Fruit fly (Drosophila melanogaster) whole organism, adult: ENCODE measurements around the gene Rcd4.
A peak's percentile ranks its signal among the peaks of the same experiment; 100 is the strongest.

Experiments used
- CG11617 ChIP-seq: fragments of 200-800 bp; sonication (Bioruptor generic); optimal IDR thresholded peaks from 2 replicates; lab custom pipeline; 2017; ENCODE audit warnings: mild to moderate bottlenecking, missing biosample characterization, missing genetic modification reagents, missing genetic modification characterization
- CG12768 ChIP-seq: fragments of 200-800 bp; sonication (Bioruptor generic); optimal IDR thresholded peaks from 2 replicates; lab custom pipeline; 2017; ENCODE audit warnings: missing biosample characterization, missing genetic modification characterization, mild to moderate bottlenecking, moderate library complexity, missing genetic modification reagents
- CG14711 ChIP-seq: fragments of 200-800 bp; sonication (Bioruptor generic); optimal IDR thresholded peaks from 2 replicates; lab custom pipeline; 2018; ENCODE audit warnings: missing biosample characterization, mild to moderate bottlenecking, missing genetic modification characterization, moderate library complexity
- CG1620 ChIP-seq: fragments of 200-800 bp; sonication (Bioruptor generic); optimal IDR thresholded peaks from 2 replicates; lab custom pipeline; 2016; ENCODE audit warnings: missing biosample characterization, missing genetic modification characterization
- CG33017 ChIP-seq: fragments of 200-800 bp; sonication (Bioruptor generic); optimal IDR thresholded peaks from 2 replicates; lab custom pipeline; 2018; ENCODE audit warnings: missing biosample characterization, mild to moderate bottlenecking, missing genetic modification characterization, moderate library complexity
- CG5204 ChIP-seq: fragments of 200-800 bp; sonication (Bioruptor generic); optimal IDR thresholded peaks from 2 replicates; lab custom pipeline; 2016; ENCODE audit warnings: missing biosample characterization, missing genetic modification characterization
- CG7045 ChIP-seq: fragments of 200-800 bp; sonication (Bioruptor generic); optimal IDR thresholded peaks from 2 replicates; lab custom pipeline; 2017; ENCODE audit warnings: missing biosample characterization, mild to moderate bottlenecking, missing genetic modification characterization
- CG7101 ChIP-seq: fragments of 200-800 bp; sonication (Bioruptor generic); optimal IDR thresholded peaks from 2 replicates; lab custom pipeline; 2018; ENCODE audit warnings: missing biosample characterization, mild to moderate bottlenecking, missing genetic modification characterization, moderate library complexity
- Clk ChIP-seq: fragments of 200-800 bp; sonication (Bioruptor generic); optimal IDR thresholded peaks from 2 replicates; lab custom pipeline; 2017; ENCODE audit warnings: missing biosample characterization, missing genetic modification characterization
- Crg-1 ChIP-seq: fragments of 200-800 bp; sonication (Bioruptor generic); optimal IDR thresholded peaks from 2 replicates; lab custom pipeline; 2016; ENCODE audit warnings: missing biosample characterization, missing genetic modification characterization
- Hr96 ChIP-seq: fragments of 200-800 bp; sonication (Bioruptor generic); optimal IDR thresholded peaks from 2 replicates; lab custom pipeline; 2016; ENCODE audit warnings: missing biosample characterization, missing genetic modification characterization
- Mnt ChIP-seq: fragments of 200-800 bp; sonication (Bioruptor generic); optimal IDR thresholded peaks from 2 replicates; lab custom pipeline; 2016; ENCODE audit warnings: missing biosample characterization, mild to moderate bottlenecking, missing genetic modification characterization
- bab1 ChIP-seq: fragments of 200-800 bp; sonication (Bioruptor generic); optimal IDR thresholded peaks from 3 replicates; lab custom pipeline; 2019; ENCODE audit warnings: missing biosample characterization, mild to moderate bottlenecking, missing genetic modification characterization, moderate library complexity
- cic ChIP-seq: fragments of 200-800 bp; sonication (Bioruptor generic); optimal IDR thresholded peaks from 2 replicates; lab custom pipeline; 2017; ENCODE audit warnings: missing biosample characterization, mild to moderate bottlenecking, missing genetic modification characterization, moderate library complexity
- cnc ChIP-seq, 2 experiments: fragments of >200 bp; optimal IDR thresholded peaks; 2 replicates each; lab custom pipeline; 2017
- kay ChIP-seq: fragments of 200-800 bp; sonication (Bioruptor generic); peaks from one replicate; lab custom pipeline; 2016; ENCODE audit warnings: missing biosample characterization, missing genetic modification characterization, borderline replicate concordance
- ovo ChIP-seq: fragments of 200-800 bp; sonication (Bioruptor generic); optimal IDR thresholded peaks from 2 replicates; lab custom pipeline; 2016; ENCODE audit warnings: missing biosample characterization, missing genetic modification characterization
- pad ChIP-seq: fragments of 200-800 bp; sonication (Bioruptor generic); optimal IDR thresholded peaks from 3 replicates; lab custom pipeline; 2017; ENCODE audit warnings: missing biosample characterization, missing genetic modification characterization, mild to moderate bottlenecking, moderate library complexity, missing genetic modification reagents
- tj ChIP-seq: fragments of 200-800 bp; sonication (Bioruptor generic); optimal IDR thresholded peaks from 3 replicates; lab custom pipeline; 2017; ENCODE audit warnings: missing biosample characterization, mild to moderate bottlenecking, missing genetic modification characterization, moderate library complexity
- toe ChIP-seq: fragments of 200-800 bp; sonication (Bioruptor generic); optimal IDR thresholded peaks from 2 replicates; lab custom pipeline; 2016; ENCODE audit warnings: missing biosample characterization, missing genetic modification characterization

The Rcd4 gene

DNA sequence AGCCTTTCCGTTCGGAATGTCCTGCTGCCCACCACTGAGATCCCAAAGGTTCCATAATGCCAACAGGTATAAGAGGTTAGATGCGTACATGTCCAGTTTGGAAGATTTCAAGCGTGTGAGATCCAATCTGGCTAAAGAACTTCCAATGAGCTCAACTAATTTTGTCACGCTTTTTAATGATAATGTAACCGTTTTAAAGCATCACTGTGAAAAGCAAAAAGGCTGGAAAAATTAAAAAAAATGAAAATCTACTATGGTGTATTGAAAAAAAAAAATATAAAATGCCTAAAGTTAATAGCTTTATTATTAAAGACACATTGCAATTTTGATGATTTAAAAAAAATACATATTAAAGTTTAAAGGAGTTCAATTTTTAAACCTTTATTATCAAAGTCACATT is 10.5 kb downstream of the Rcd4 start, which contains the start of gene Acp29AB:
Gene Acp29AB (minus strand): TSS at position 101 of the 400 bp plus-strand sequence.
- TF ChIP-seq kay (peak; percentile 62), CG14711 (tag; lab: Kevin White, UChicago) (no peak), toe (GFP tag; lab: Kevin White, UChicago) (no peak), Mnt (GFP tag; lab: Kevin White, UChicago) (no peak)

DNA sequence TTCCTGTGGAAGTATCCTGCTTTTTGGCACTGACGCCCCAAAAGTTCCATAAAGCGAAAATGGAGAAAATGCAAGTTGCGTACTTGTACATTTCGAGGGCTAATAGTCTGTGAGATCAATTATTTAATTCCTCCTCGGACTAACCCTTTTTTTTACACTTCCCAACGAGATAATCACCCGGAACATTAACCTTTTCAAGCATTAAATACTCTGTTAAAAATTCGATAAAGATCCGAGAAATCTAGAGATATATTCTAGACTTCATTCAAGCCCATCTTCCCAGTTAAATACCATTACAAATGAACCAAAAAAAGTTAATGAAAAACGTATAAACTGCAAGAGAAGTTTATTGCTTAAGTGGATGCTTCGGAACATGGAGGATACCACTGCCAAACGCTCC is 11.5 kb downstream of the Rcd4 start, which contains the start of gene lectin-29Ca:
Gene lectin-29Ca (minus strand): TSS at position 101 of the 400 bp plus-strand sequence.
- TF ChIP-seq tj (GFP tag; lab: Kevin White, UChicago) = no peak
- TF ChIP-seq Crg-1 (GFP tag; lab: Kevin White, UChicago) = no peak

dm6 chr2L:8394840-8395239 is 12.2 kb downstream of the Rcd4 start, which contains the start of gene Peritrophin-15b:
Gene Peritrophin-15b, minus strand, starts transcription at chr2L:8394940.
- no peak for TF ChIP-seq Clk (GFP tag; lab: Kevin White, UChicago)
- no peak for TF ChIP-seq toe (GFP tag; lab: Kevin White, UChicago)
- TF ChIP-seq CG33017 (tag; lab: Kevin White, UChicago) = no peak
- no peak for TF ChIP-seq Hr96 (GFP tag; lab: Kevin White, UChicago)
- TF ChIP-seq pad (GFP tag; lab: Kevin White, UChicago) = no peak
- no peak for TF ChIP-seq cic
- no peak for TF ChIP-seq Crg-1 (GFP tag; lab: Kevin White, UChicago)

DNA sequence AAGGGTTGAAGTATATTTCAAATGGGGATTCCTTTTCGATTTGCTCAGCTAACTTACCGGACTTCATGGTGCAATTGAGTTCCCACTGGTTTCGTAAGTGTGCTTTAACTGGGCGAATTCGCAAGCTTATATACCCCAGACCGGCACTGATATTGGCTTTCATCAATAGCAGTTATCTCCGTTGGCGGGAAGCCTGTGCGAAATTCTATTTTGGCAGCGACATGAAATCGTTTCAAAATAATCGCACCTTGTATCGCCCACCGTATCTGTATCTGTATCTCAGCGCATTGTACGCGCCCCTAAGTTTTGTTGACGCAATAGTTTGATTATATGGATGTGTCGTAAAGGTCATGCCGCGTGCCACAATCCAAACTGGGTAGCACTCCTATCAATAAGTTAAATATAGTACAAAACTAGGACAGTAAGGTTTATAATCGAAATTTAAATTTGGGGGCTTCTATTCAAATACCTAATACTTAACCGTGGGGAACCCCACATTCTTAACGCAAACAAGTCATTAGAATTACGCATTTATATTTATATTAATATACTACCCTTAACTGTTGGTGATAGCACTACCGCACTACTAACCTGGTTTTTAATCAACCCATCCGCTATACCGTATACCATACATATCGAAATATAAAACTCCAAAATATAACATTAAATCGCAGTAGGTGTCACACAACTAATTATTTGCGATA is 13.5 kb downstream of the Rcd4 start, which contains the start of the genes Peritrophin-15a and CG13385:
Gene Peritrophin-15a (minus strand): TSS at position 101 of the 704 bp plus-strand sequence.
Gene CG13385 (plus strand): TSS at position 654 of the 704 bp plus-strand sequence.
- no peak for TF ChIP-seq Hr96 (GFP tag; lab: Kevin White, UChicago)
- TF ChIP-seq CG5204 (GFP tag; lab: Kevin White, UChicago) = no peak
- TF ChIP-seq Mnt (GFP tag; lab: Kevin White, UChicago) = no peak
- no peak for TF ChIP-seq bab1
- TF ChIP-seq CG7045 (GFP tag; lab: Kevin White, UChicago) = no peak

- TF ChIP-seq Clk (GFP tag; lab: Kevin White, UChicago) (no peak), CG1620 (GFP tag; lab: Kevin White, UChicago) (no peak), tj (GFP tag; lab: Kevin White, UChicago) (no peak), bab1 (no peak), pad (GFP tag; lab: Kevin White, UChicago) (no peak), Hr96 (GFP tag; lab: Kevin White, UChicago) (no peak), cnc (optimal IDR thresholded peaks at IDR 0.05; lab: Kevin White, UChicago) (no peak), cic (no peak), CG11617 (GFP tag; lab: Kevin White, UChicago) (no peak), ovo (GFP tag; lab: Kevin White, UChicago) (no peak), CG12768 (GFP tag; lab: Kevin White, UChicago) (no peak), CG7101 (no peak), CG7045 (GFP tag; lab: Kevin White, UChicago) (no peak), Crg-1 (GFP tag; lab: Kevin White, UChicago) (no peak)
Observed at dm6 chr2L:8398721-8399120, 16.1 kb downstream of the Rcd4 start, which contains the start of gene CG13386. Gene CG13386, plus strand, starts transcription at chr2L:8399021.

DNA sequence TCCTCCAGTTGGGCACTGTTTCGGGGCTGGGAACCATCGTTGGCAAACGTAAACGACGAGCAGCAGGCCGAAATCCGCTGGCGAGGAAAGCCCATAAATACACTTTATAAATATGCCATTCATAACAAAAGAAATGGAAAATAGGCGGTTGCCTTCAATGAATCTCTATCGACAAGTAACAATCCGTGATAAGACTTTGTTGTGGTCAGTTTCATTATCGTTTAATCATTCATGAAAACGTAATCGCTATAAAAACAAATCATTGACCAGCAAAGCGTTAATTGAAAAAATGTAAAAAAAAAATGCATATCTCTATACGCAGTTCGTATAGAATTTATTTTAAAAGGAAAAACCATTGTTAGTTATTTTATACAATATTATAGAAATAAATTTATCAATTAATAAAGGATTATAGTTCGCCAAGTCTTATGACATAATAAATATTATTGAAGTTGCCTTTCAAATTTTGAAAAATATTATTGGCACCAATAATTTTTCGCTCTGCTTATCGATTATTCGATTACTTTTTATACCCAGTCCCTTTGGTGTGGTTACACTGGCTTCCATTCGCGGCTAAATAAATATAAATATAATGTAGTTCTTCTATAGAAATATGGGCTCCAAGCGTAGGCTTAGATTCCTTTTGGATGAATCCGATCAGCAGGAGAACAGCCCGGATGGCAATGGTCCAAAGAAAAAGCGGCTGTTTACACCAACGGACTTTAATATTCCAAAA is 17.4 kb downstream of the Rcd4 start, which contains the start of gene CG31898:
Gene CG31898 (plus strand): TSS at position 559 of the 736 bp plus-strand sequence.
- TF ChIP-seq Clk (GFP tag; lab: Kevin White, UChicago) (no peak), cic (peak; percentile 79), Crg-1 (GFP tag; lab: Kevin White, UChicago) (no peak), CG14711 (tag; lab: Kevin White, UChicago) (no peak), toe (GFP tag; lab: Kevin White, UChicago) (no peak), Mnt (GFP tag; lab: Kevin White, UChicago) (no peak), CG12768 (GFP tag; lab: Kevin White, UChicago) (no peak), CG7045 (GFP tag; lab: Kevin White, UChicago) (no peak), CG5204 (GFP tag; lab: Kevin White, UChicago) (no peak), CG7101 (no peak), CG11617 (GFP tag; lab: Kevin White, UChicago) (no peak), kay (no peak), cnc (optimal IDR thresholded peaks at IDR 0.05; lab: Kevin White, UChicago) (no peak), bab1 (peak; percentile 26), CG33017 (tag; lab: Kevin White, UChicago) (no peak), ovo (GFP tag; lab: Kevin White, UChicago) (no peak), tj (GFP tag; lab: Kevin White, UChicago) (no peak), Hr96 (GFP tag; lab: Kevin White, UChicago) (no peak)
